Fruit fly (Drosophila melanogaster) whole organism: ENCODE data around the gene Rtca.
A peak's percentile ranks its signal among the peaks of the same experiment; 100 is the strongest.

Experiments used
- CG8478 ChIP-seq: fragments of >200 bp; optimal IDR thresholded peaks from 2 replicates; lab custom pipeline; 2018; ENCODE audit warnings: inconsistent platforms
- Dll ChIP-seq: fragments of >200 bp; optimal IDR thresholded peaks from 2 replicates; lab custom pipeline; 2017
- EcR ChIP-seq, 2 experiments: fragments of >200 bp; optimal IDR thresholded peaks; 2 replicates each; lab custom pipeline; 2017; ENCODE audit warnings: missing biosample characterization in 2 of 2, missing genetic modification characterization in 2 of 2, missing genetic modification reagents in 2 of 2
- pan ChIP-seq: fragments of >200 bp; optimal IDR thresholded peaks from 2 replicates; lab custom pipeline; 2017
- psq ChIP-seq: fragments of >200 bp; optimal IDR thresholded peaks from 2 replicates; lab custom pipeline; 2017
- usp ChIP-seq: fragments of >200 bp; optimal IDR thresholded peaks from 2 replicates; lab custom pipeline; 2017; ENCODE audit warnings: missing biosample characterization, missing genetic modification characterization, mixed read lengths

DNA sequence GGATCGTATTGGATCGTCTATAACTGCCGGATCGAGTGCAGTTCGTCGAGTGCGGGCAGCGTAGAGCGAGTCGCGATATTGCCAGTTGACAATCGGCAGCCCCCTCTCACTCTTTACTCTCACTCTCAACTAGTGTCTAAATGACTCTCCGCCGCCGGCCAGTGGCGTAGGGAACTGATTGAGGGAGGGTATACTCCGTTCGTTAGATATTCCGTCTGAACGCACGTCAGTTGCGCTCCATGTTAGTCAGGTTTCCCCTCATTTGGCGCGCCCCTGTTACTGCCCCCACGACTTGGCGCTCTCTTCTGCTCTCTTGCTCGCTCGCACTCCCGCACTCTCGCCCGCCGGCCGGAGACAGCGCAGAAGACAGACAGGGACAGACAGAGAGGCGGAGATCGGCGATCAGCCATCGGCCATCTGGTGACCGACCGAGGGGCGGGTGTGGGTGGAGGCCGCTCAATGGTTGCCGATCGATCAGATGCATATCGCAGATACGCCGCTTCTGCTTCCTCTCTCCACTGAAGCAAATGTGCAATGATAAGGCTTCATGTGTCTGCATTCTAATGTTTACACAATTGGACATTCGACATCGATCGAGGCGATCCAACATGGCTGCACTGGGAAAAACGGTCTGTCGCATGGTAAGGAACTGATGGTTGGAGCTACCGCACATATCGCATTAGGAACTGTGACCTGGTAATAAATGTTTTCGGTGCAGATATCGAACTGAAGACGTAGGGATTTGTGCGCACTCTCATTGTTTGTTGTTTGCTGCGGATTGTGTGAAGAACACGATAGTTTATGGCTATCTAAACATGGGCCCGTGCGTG, 21.9 kb upstream of the Rtca start, which contains the start of gene moody:
- TF ChIP-seq usp (GFP tag; lab: Kevin White, UChicago) (no peak), psq (lab: Kevin White, UChicago) (no peak), CG8478 (lab: Kevin White, UChicago) (no peak), pan (lab: Kevin White, UChicago) (no peak), Dll (lab: Kevin White, UChicago) (peak; percentile 93), EcR (GFP tag; optimal IDR thresholded peaks at IDR 0.05; lab: Kevin White, UChicago) (no peak)
